Worm (Caenorhabditis elegans): Measurements from ENCODE around the gene srsy-1.

DNA sequence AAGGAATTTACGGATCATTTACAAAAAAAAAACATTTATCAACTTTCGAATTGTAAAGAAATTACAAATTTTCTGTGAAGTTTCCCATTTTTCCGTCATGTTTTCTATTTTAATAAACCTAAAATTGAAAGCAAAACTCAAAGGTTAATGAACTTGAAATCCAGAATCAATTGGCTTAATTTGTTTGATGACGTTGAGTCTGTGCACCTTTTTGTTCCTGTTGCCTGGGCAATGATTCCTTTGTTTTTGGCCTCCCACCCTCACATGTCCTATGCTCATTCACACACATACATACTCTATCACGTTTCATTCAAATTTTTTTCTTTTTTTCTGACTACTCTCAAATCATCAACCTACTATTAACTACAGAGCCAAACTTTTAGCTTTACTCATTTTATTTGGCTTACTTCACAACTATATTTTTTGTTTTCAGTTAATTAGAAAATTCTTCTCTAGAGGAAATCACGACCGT, 20.5 kb downstream of the srsy-1 start, which contains the start of gene F58A6.2:
- no peak for TF ChIP-seq elt-1 (tag; optimal IDR thresholded peaks at IDR 0.05)
- no peak for TF ChIP-seq fkh-10 (GFP tag; optimal IDR thresholded peaks at IDR 0.05)
- no peak for TF ChIP-seq elt-3 (tag; optimal IDR thresholded peaks at IDR 0.05)
- no peak for TF ChIP-seq ama-1 (optimal IDR thresholded peaks at IDR 0.05)
- TF ChIP-seq nhr-11 (tag; optimal IDR thresholded peaks at IDR 0.05), result no peak
- no peak for TF ChIP-seq nhr-23 (tag; optimal IDR thresholded peaks at IDR 0.05)
- TF ChIP-seq egl-27 (tag; optimal IDR thresholded peaks at IDR 0.05), result no peak
